Worm (Caenorhabditis elegans) whole organism, midembryonic: ENCODE results near the gene F44E5.2.

Source experiments
- T22C8.4 ChIP-seq: fragments of 200-800 bp; sonication (Bioruptor generic); IDR thresholded peaks from 2 replicates; pipeline ENCODE4 v1.3.6; 2022; ENCODE audit warnings: missing genetic modification characterization, missing compliant biosample characterization
- flt-1 ChIP-seq: fragments of 200-800 bp; sonication (Bioruptor generic); IDR thresholded peaks from 2 replicates; pipeline ENCODE4 v1.3.6; 2022; ENCODE audit warnings: missing genetic modification characterization, missing compliant biosample characterization
- klf-2 ChIP-seq: fragments of 200-800 bp; sonication (Bioruptor generic); conservative IDR thresholded peaks from 2 replicates; pipeline ENCODE4 v1.3.6; 2022; ENCODE audit warnings: missing genetic modification reagents, missing genetic modification characterization, missing compliant biosample characterization
- med-1 ChIP-seq: sonication (generic microtip); optimal IDR thresholded peaks from 2 replicates; lab custom pipeline; 2017; ENCODE audit warnings: missing genetic modification characterization, mild to moderate bottlenecking, missing compliant biosample characterization, antibody characterized with exemption, missing genetic modification reagents; ENCODE audit not compliant: insufficient read depth
- tab-1 ChIP-seq: fragments of 200-800 bp; sonication (Bioruptor generic); IDR thresholded peaks from 2 replicates; pipeline ENCODE4 v1.3.6; 2022; ENCODE audit warnings: missing genetic modification characterization, missing compliant biosample characterization
- ztf-23 ChIP-seq: fragments of 200-800 bp; sonication (Bioruptor generic); IDR thresholded peaks from 2 replicates; pipeline ENCODE4 v1.3.6; 2022; ENCODE audit warnings: missing genetic modification reagents, missing genetic modification characterization, missing compliant biosample characterization
- ztf-29 ChIP-seq: fragments of 200-800 bp; sonication (Bioruptor generic); IDR thresholded peaks from 2 replicates; pipeline ENCODE4 v1.3.6; 2022; ENCODE audit warnings: missing genetic modification reagents, missing genetic modification characterization, missing compliant biosample characterization

DNA sequence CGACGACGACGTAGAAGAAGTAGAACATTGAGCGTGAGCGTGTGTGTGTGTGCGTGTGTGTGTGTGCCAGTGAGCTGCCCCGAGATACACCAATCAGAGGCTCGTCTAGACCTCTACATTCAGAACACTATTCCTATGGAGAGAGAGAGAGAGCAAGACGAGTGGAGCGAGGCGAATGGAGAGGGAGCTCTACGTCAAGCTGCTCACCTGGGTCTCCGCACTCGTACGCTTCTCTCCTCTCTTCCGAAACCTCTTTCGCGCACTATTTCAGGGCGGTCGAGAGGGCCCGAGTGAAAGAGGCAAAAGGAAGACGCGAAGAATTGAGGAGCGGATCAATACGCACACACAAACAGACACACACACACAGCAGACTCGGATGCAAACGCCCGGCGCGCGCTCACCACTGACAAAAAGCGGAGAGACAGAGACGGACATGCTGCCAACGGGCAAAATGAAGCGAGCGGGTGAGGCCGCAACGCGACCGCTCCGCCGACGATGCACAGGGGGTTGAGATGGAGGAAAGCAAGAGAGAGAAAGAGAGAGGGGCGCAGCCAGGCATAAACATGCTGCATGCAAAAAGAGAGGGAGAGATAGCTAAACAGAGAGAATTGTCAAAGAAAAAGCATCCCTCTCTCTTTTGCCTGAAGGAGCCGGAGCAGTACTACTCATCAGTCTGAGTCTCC, 16.9 kb upstream of the F44E5.2 start:
- TF ChIP-seq ztf-23 (peak; percentile 65; the same call in 1 of the 2 replicates), med-1 (GFP tag; lab: Kevin White, UChicago) (no peak), T22C8.4 (GFP tag; lab: Robert Waterston, UW) (peak; percentile 86), ztf-29 (no peak), klf-2 (GFP tag; lab: Robert Waterston, UW) (no peak), tab-1 (GFP tag; lab: Robert Waterston, UW) (no peak), flt-1 (GFP tag; lab: Robert Waterston, UW) (peak; percentile 61; the same call in 1 of the 2 replicates)
